Worm (Caenorhabditis elegans): Measurements from ENCODE around the gene Y40B10B.1.

Gene Y40B10B.1

ce11 chrV:1961453-1961852 lies at the start of gene Y40B10B.1:
Y40B10B.1 (minus strand) TSS chrV:1961553.
- no peak for TF ChIP-seq dpff-1 (tag; optimal IDR thresholded peaks at IDR 0.05)

ce11 chrV:2008412-2008811 lies 47.1 kb upstream of the Y40B10B.1 start:
- TF ChIP-seq sea-2 (GFP tag; IDR thresholded peaks at IDR 0.05): no peak
- TF ChIP-seq lsl-1 (GFP tag; optimal IDR thresholded peaks at IDR 0.05): peak; percentile 93
- peak; percentile 87 for TF ChIP-seq rcor-1 (GFP tag; IDR thresholded peaks at IDR 0.05)
- no peak for TF ChIP-seq egl-18 (GFP tag; IDR thresholded peaks at IDR 0.05)
- TF ChIP-seq ekl-4 (GFP tag; IDR thresholded peaks at IDR 0.05): peak; percentile 53; the same call in 1 of the 2 replicates
- no peak for TF ChIP-seq F37B4.10 (GFP tag; IDR thresholded peaks at IDR 0.05)
- TF ChIP-seq Y79H2A.3 (GFP tag; conservative IDR thresholded peaks at IDR 0.05): peak; percentile 72
- TF ChIP-seq ama-1 (optimal IDR thresholded peaks at IDR 0.05): no peak
- no peak for TF ChIP-seq ama-1 (GFP tag; optimal IDR thresholded peaks at IDR 0.05)
- TF ChIP-seq cebp-1 (GFP tag; IDR thresholded peaks at IDR 0.05): peak; percentile 44; the same call in 1 of the 2 replicates
- TF ChIP-seq cebp-1 (tag; optimal IDR thresholded peaks at IDR 0.05): peak; percentile 35
- TF ChIP-seq rpc-1 (optimal IDR thresholded peaks at IDR 0.05): no peak
- TF ChIP-seq rpc-1 (tag; optimal IDR thresholded peaks at IDR 0.05): no peak
- TF ChIP-seq dpl-1 (GFP tag; optimal IDR thresholded peaks at IDR 0.05): peak; percentile 62
- TF ChIP-seq ets-4 (GFP tag; optimal IDR thresholded peaks at IDR 0.05): no peak
- no peak for TF ChIP-seq snpc-1.1 (tag; optimal IDR thresholded peaks at IDR 0.05; ENCODE audit: insufficient read depth)
- TF ChIP-seq sptf-2 (GFP tag; optimal IDR thresholded peaks at IDR 0.05): no peak
- TF ChIP-seq ztf-22 (GFP tag; optimal IDR thresholded peaks at IDR 0.05): no peak
- TF ChIP-seq ztf-26 (tag; optimal IDR thresholded peaks at IDR 0.05): no peak
- no peak for TF ChIP-seq hmg-20 (GFP tag; IDR thresholded peaks at IDR 0.05)
- TF ChIP-seq madf-3 (GFP tag; IDR thresholded peaks at IDR 0.05): 0 out of 2 replicates have a peak, but pooled peaks have one; percentile 35
- TF ChIP-seq pha-4 (tag; optimal IDR thresholded peaks at IDR 0.05): no peak
- TF ChIP-seq xnd-1 (tag; optimal IDR thresholded peaks at IDR 0.05): peak; percentile 27
- TF ChIP-seq sdz-38 (tag; optimal IDR thresholded peaks at IDR 0.05): no peak
- no peak for TF ChIP-seq B0261.1 (tag; optimal IDR thresholded peaks at IDR 0.05)
- TF ChIP-seq lin-26 (GFP tag; IDR thresholded peaks at IDR 0.05): no peak
- 0 out of 2 replicates have a peak, but pooled peaks have one; percentile 36 for TF ChIP-seq attf-6 (GFP tag; IDR thresholded peaks at IDR 0.05)
- TF ChIP-seq attf-3 (GFP tag; conservative IDR thresholded peaks at IDR 0.05): peak; percentile 74
- no peak for TF ChIP-seq zfh-2 (GFP tag; conservative IDR thresholded peaks at IDR 0.05)
- TF ChIP-seq hrde-1 (tag; optimal IDR thresholded peaks at IDR 0.05; ENCODE audit: borderline replicate concordance): no peak
- peak; percentile 90 for TF ChIP-seq D2030.7 (GFP tag; IDR thresholded peaks at IDR 0.05)
- TF ChIP-seq ceh-58 (GFP tag; IDR thresholded peaks at IDR 0.05): no peak
- TF ChIP-seq athp-1 (tag; optimal IDR thresholded peaks at IDR 0.05): peak; percentile 68
- peak; percentile 0 for TF ChIP-seq nhr-90 (tag; optimal IDR thresholded peaks at IDR 0.05)
- peak; percentile 87 for TF ChIP-seq unc-130 (GFP tag; optimal IDR thresholded peaks at IDR 0.05)
- no peak for TF ChIP-seq lin-40 (tag; optimal IDR thresholded peaks at IDR 0.05)
- peak; percentile 36 for TF ChIP-seq ztf-18 (tag; optimal IDR thresholded peaks at IDR 0.05)
- TF ChIP-seq nhr-80 (tag; optimal IDR thresholded peaks at IDR 0.05): peak; percentile 61
- no peak for TF ChIP-seq unc-62 (GFP tag; optimal IDR thresholded peaks at IDR 0.05)
- no peak for TF ChIP-seq mes-4 (tag; optimal IDR thresholded peaks at IDR 0.05)
- 0 out of 2 replicates have a peak, but pooled peaks have one; percentile 46 for TF ChIP-seq Y53G8AR.9 (GFP tag; conservative IDR thresholded peaks at IDR 0.05)
- TF ChIP-seq tbx-9 (tag; optimal IDR thresholded peaks at IDR 0.05; ENCODE audit: borderline replicate concordance): no peak
- peak; percentile 69 for TF ChIP-seq attf-5 (GFP tag; optimal IDR thresholded peaks at IDR 0.05)
- no peak for TF ChIP-seq fkh-3 (tag; optimal IDR thresholded peaks at IDR 0.05)
- peak; percentile 58 for TF ChIP-seq tlf-1 (GFP tag; optimal IDR thresholded peaks at IDR 0.05)
- TF ChIP-seq lin-54 (GFP tag; optimal IDR thresholded peaks at IDR 0.05): peak; percentile 76
- peak; percentile 29 for TF ChIP-seq snpc-4 (GFP tag; optimal IDR thresholded peaks at IDR 0.05)
- peak in 2 of 4 experiments; percentile 25 to 30 for TF ChIP-seq snpc-4 (tag; optimal IDR thresholded peaks at IDR 0.05)
